Fruit fly (Drosophila melanogaster): ENCODE results near the gene CG9853.

CG9853 gene

dm6 chr3R:4394654-4395581 lies 6.9 kb downstream of the CG9853 start (continued):
- no peak for TF ChIP-seq CG33557 (GFP tag; optimal IDR thresholded peaks at IDR 0.05)
- no peak for TF ChIP-seq usp (GFP tag; optimal IDR thresholded peaks at IDR 0.05)
- no peak for TF ChIP-seq CG6791 (GFP tag; IDR thresholded peaks at IDR 0.05; ENCODE audit: partially characterized antibody)
- TF ChIP-seq row (GFP tag; IDR thresholded peaks at IDR 0.05) = peak; percentile 96
- TF ChIP-seq sim (GFP tag; IDR thresholded peaks at IDR 0.05) = peak; percentile 26; the same call in 1 of the 2 replicates
- no peak for TF ChIP-seq Dfd (GFP tag; optimal IDR thresholded peaks at IDR 0.05)
- TF ChIP-seq Dad (GFP tag; optimal IDR thresholded peaks at IDR 0.05) = peak; percentile 82
- peak; percentile 75 for TF ChIP-seq CG13296 (GFP tag; optimal IDR thresholded peaks at IDR 0.05)
- peak; percentile 82 for TF ChIP-seq CG17385 (GFP tag; optimal IDR thresholded peaks at IDR 0.05)
- TF ChIP-seq slou (GFP tag; optimal IDR thresholded peaks at IDR 0.05) = peak; percentile 34
- peak; percentile 82 for TF ChIP-seq H2.0 (GFP tag; IDR thresholded peaks at IDR 0.05)
- TF ChIP-seq lola (GFP tag; optimal IDR thresholded peaks at IDR 0.05) = peak in 1 of 3 experiments; percentile 51
- peak; percentile 70 for TF ChIP-seq CG43689 (GFP tag; IDR thresholded peaks at IDR 0.05)
- TF ChIP-seq CG2129 (GFP tag; IDR thresholded peaks at IDR 0.05; ENCODE audit: partially characterized antibody) = no peak
- peak; percentile 41; the same call in 1 of the 3 replicates for TF ChIP-seq croc (GFP tag; conservative IDR thresholded peaks at IDR 0.05)
- peak; percentile 80 for TF ChIP-seq CG31365 (tag; optimal IDR thresholded peaks at IDR 0.05)
- peak; percentile 45 for TF ChIP-seq MTF-1 (GFP tag; optimal IDR thresholded peaks at IDR 0.05; ENCODE audit: borderline replicate concordance)
- peak; percentile 15 for TF ChIP-seq CG7271 (tag; optimal IDR thresholded peaks at IDR 0.05)
- TF ChIP-seq cwo (GFP tag; optimal IDR thresholded peaks at IDR 0.05) = peak; percentile 85
- peak; percentile 81 for TF ChIP-seq CG10654 (GFP tag; optimal IDR thresholded peaks at IDR 0.05)
- no peak for TF ChIP-seq ato (GFP tag; IDR thresholded peaks at IDR 0.05; ENCODE audit: partially characterized antibody)
- TF ChIP-seq ab (GFP tag; optimal IDR thresholded peaks at IDR 0.05) = peak; percentile 82
- TF ChIP-seq CG6765 (GFP tag; optimal IDR thresholded peaks at IDR 0.05) = peak; percentile 60
- no peak for TF ChIP-seq HLHmδ (GFP tag; optimal IDR thresholded peaks at IDR 0.05)
- peak; percentile 81 for TF ChIP-seq Gug (GFP tag; IDR thresholded peaks at IDR 0.05)
- TF ChIP-seq CG6175 (GFP tag; IDR thresholded peaks at IDR 0.05) = peak; percentile 63; the same call in 1 of the 3 replicates
- TF ChIP-seq CG9437 (GFP tag; optimal IDR thresholded peaks at IDR 0.05) = peak; percentile 75
- TF ChIP-seq CG11560 (tag; IDR thresholded peaks at IDR 0.05) = peak; percentile 58; the same call in 1 of the 3 replicates
- TF ChIP-seq Hsf (GFP tag; optimal IDR thresholded peaks at IDR 0.05) = peak; percentile 91
- TF ChIP-seq CG15696 (tag; optimal IDR thresholded peaks at IDR 0.05) = no peak
- peak; percentile 85 for TF ChIP-seq Rx (GFP tag; IDR thresholded peaks at IDR 0.05)
- TF ChIP-seq seq (GFP tag; IDR thresholded peaks at IDR 0.05) = peak; percentile 91
- peak; percentile 67 for TF ChIP-seq CG14667 (GFP tag; IDR thresholded peaks at IDR 0.05)
- peak; percentile 41 for TF ChIP-seq psq (GFP tag; optimal IDR thresholded peaks at IDR 0.05)
- no peak for TF ChIP-seq aop (GFP tag; IDR thresholded peaks at IDR 0.05)
- TF ChIP-seq corto (GFP tag; optimal IDR thresholded peaks at IDR 0.05) = peak; percentile 83
- peak; percentile 64 for TF ChIP-seq Atf3 (GFP tag; optimal IDR thresholded peaks at IDR 0.05)
- TF ChIP-seq ken (GFP tag; IDR thresholded peaks at IDR 0.05) = peak; percentile 86
- TF ChIP-seq sug (tag; optimal IDR thresholded peaks at IDR 0.05) = peak; percentile 77
- TF ChIP-seq scrt (GFP tag; optimal IDR thresholded peaks at IDR 0.05) = peak; percentile 84
- TF ChIP-seq CG8359 (GFP tag; optimal IDR thresholded peaks at IDR 0.05; ENCODE audit: borderline replicate concordance) = peak; percentile 65
- peak; percentile 86 for TF ChIP-seq fu2 (GFP tag; optimal IDR thresholded peaks at IDR 0.05)
- TF ChIP-seq CG4424 (GFP tag; optimal IDR thresholded peaks at IDR 0.05) = peak; percentile 77
- TF ChIP-seq CoRest (tag; optimal IDR thresholded peaks at IDR 0.05) = peak; percentile 91
- peak; percentile 82 for TF ChIP-seq Asciz (GFP tag; optimal IDR thresholded peaks at IDR 0.05)
- peak; percentile 92 for TF ChIP-seq CG7786 (GFP tag; optimal IDR thresholded peaks at IDR 0.05)
- peak; percentile 81 for TF ChIP-seq CG8388 (GFP tag; optimal IDR thresholded peaks at IDR 0.05)
- no peak; the same call in 1 of the 2 replicates for TF ChIP-seq Oaz (GFP tag; IDR thresholded peaks at IDR 0.05)

All from whole organism, embryonic.